Worm (Caenorhabditis elegans) whole organism, early embryonic: ENCODE measurements around the gene ten-1.

Experiments
- B0310.2 ChIP-seq: sonication (generic microtip); optimal IDR thresholded peaks from 2 replicates; lab custom pipeline; 2016; ENCODE audit warnings: mild to moderate bottlenecking, missing genetic modification characterization, missing compliant biosample characterization
- aly-1 ChIP-seq: sonication (generic microtip); optimal IDR thresholded peaks from 2 replicates; lab custom pipeline; 2016; ENCODE audit warnings: missing genetic modification characterization, missing compliant biosample characterization
- ama-1 ChIP-seq: fragments of 150-350 bp; optimal IDR thresholded peaks from 2 replicates; lab custom pipeline; 2014
- ceh-13 ChIP-seq: fragments of 200-800 bp; sonication (Bioruptor generic); optimal IDR thresholded peaks from 2 replicates; lab custom pipeline; 2018; ENCODE audit warnings: mild to moderate bottlenecking, missing genetic modification characterization, missing compliant biosample characterization
- hnd-1 ChIP-seq: sonication (generic microtip); optimal IDR thresholded peaks from 2 replicates; lab custom pipeline; 2016; ENCODE audit warnings: missing genetic modification characterization, missing compliant biosample characterization
- sea-1 ChIP-seq: fragments of 200-800 bp; sonication (Bioruptor generic); conservative IDR thresholded peaks from 2 replicates; pipeline ENCODE4 v1.3.6; 2022; ENCODE audit warnings: missing genetic modification characterization, missing compliant biosample characterization
- tra-4 ChIP-seq: sonication (generic microtip); optimal IDR thresholded peaks from 2 replicates; lab custom pipeline; 2017; ENCODE audit warnings: missing genetic modification characterization, missing compliant biosample characterization

DNA sequence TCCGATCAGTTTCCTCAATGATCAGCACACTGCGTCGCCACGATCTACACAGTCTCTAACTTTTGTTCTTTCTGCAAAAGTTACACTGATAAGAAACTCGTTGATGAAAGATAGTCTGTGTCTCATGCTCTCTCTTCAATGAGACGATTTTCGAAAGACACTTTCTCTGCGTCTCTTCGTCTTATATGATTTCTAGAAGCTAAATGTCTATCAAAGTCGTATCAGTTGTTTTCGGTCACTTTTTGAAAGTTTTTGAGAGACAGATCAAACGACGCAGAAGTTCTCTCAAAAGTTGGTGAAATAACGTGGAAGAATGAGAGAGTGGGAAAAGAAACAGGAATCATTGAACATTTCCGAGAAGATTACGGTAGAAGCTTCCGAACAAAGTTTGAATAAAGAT, 74.4 kb downstream of the ten-1 start:
- TF ChIP-seq sea-1 (GFP tag; lab: Robert Waterston, UW) = no peak
- no peak for TF ChIP-seq ceh-13 (GFP tag; lab: Kevin White, UChicago)
- TF ChIP-seq tra-4 (tag; lab: Kevin White, UChicago) = no peak
- TF ChIP-seq aly-1 (tag; lab: Kevin White, UChicago) = no peak
- TF ChIP-seq hnd-1 (tag; lab: Kevin White, UChicago) = no peak
- no peak for TF ChIP-seq ama-1
- no peak for TF ChIP-seq B0310.2 (tag; lab: Kevin White, UChicago)
